Fruit fly (Drosophila melanogaster): ENCODE results near the gene CG13738.

CG13738 gene

dm6 chr3L:13938470-13939150 is 34.7 kb downstream of the CG13738 start (continued):
- TF ChIP-seq sr (GFP tag; IDR thresholded peaks at IDR 0.05) (no peak), Bteb2 (GFP tag; optimal IDR thresholded peaks at IDR 0.05) (peak; percentile 91), Hmx (GFP tag; optimal IDR thresholded peaks at IDR 0.05) (peak; percentile 81), CG13424 (tag; optimal IDR thresholded peaks at IDR 0.05) (peak; percentile 93), CG34224 (GFP tag; IDR thresholded peaks at IDR 0.05; ENCODE audit: partially characterized antibody) (no peak), crc (GFP tag; optimal IDR thresholded peaks at IDR 0.05) (peak; percentile 81), ems (GFP tag; optimal IDR thresholded peaks at IDR 0.05) (peak; percentile 85), CG10267 (tag; optimal IDR thresholded peaks at IDR 0.05) (peak; percentile 86), tup (GFP tag; optimal IDR thresholded peaks at IDR 0.05) (peak; percentile 54), CG17385 (GFP tag; optimal IDR thresholded peaks at IDR 0.05) (peak; percentile 86), CG14710 (tag; optimal IDR thresholded peaks at IDR 0.05) (peak; percentile 88), row (GFP tag; IDR thresholded peaks at IDR 0.05) (peak; percentile 85), ewg (GFP tag; optimal IDR thresholded peaks at IDR 0.05) (peak; percentile 77), CG18011 (GFP tag; optimal IDR thresholded peaks at IDR 0.05) (peak; percentile 75), CG7372 (GFP tag; IDR thresholded peaks at IDR 0.05) (peak; percentile 75), ac (GFP tag; optimal IDR thresholded peaks at IDR 0.05) (peak; percentile 42), CG33557 (GFP tag; optimal IDR thresholded peaks at IDR 0.05) (peak; percentile 85), ab (GFP tag; optimal IDR thresholded peaks at IDR 0.05) (peak; percentile 69), vnd (GFP tag; IDR thresholded peaks at IDR 0.05; ENCODE audit: partially characterized antibody) (no peak), otp (GFP tag; IDR thresholded peaks at IDR 0.05) (no peak), CG31441 (GFP tag; IDR thresholded peaks at IDR 0.05) (peak; percentile 92), CG10654 (GFP tag; optimal IDR thresholded peaks at IDR 0.05) (peak; percentile 74), CG10147 (GFP tag; optimal IDR thresholded peaks at IDR 0.05) (peak; percentile 92), BEAF-32 (GFP tag; optimal IDR thresholded peaks at IDR 0.05) (peak; percentile 25), fru (optimal IDR thresholded peaks at IDR 0.05) (no peak), CG11398 (GFP tag; optimal IDR thresholded peaks at IDR 0.05) (peak; percentile 86), Ada2b (GFP tag; IDR thresholded peaks at IDR 0.05) (peak; percentile 51), jing (GFP tag; optimal IDR thresholded peaks at IDR 0.05) (peak; percentile 66), dmrt11E (tag; optimal IDR thresholded peaks at IDR 0.05) (peak; percentile 77), CG14014 (GFP tag; IDR thresholded peaks at IDR 0.05) (peak; percentile 76), emc (GFP tag; optimal IDR thresholded peaks at IDR 0.05) (peak; percentile 76), crp (GFP tag; optimal IDR thresholded peaks at IDR 0.05) (peak in 1 of 2 experiments; percentile 48), CG32772 (GFP tag; IDR thresholded peaks at IDR 0.05) (peak; percentile 37), CG15269 (tag; optimal IDR thresholded peaks at IDR 0.05) (peak; percentile 92), H15 (GFP tag; IDR thresholded peaks at IDR 0.05) (peak; percentile 63; the same call in 1 of the 3 replicates), CG8944 (GFP tag; optimal IDR thresholded peaks at IDR 0.05) (peak; percentile 76), Meics (GFP tag; optimal IDR thresholded peaks at IDR 0.05) (no peak), CG8924 (tag; optimal IDR thresholded peaks at IDR 0.05) (peak; percentile 93), CG1603 (tag; optimal IDR thresholded peaks at IDR 0.05) (peak; percentile 29), CG4282 (GFP tag; optimal IDR thresholded peaks at IDR 0.05) (peak; percentile 84), B-H2 (GFP tag; optimal IDR thresholded peaks at IDR 0.05) (peak; percentile 41), cato (GFP tag; optimal IDR thresholded peaks at IDR 0.05; ENCODE audit: borderline replicate concordance) (peak; percentile 83), CG2199 (GFP tag; IDR thresholded peaks at IDR 0.05) (no peak), CG13894 (tag; optimal IDR thresholded peaks at IDR 0.05) (no peak), sima (GFP tag; optimal IDR thresholded peaks at IDR 0.05) (peak; percentile 65), CG7357 (GFP tag; IDR thresholded peaks at IDR 0.05) (peak; percentile 61; the same call in 2 of the 3 replicates), CG10431 (GFP tag; optimal IDR thresholded peaks at IDR 0.05) (peak; percentile 58), NK7.1 (GFP tag; optimal IDR thresholded peaks at IDR 0.05) (peak; percentile 87), CG6689 (GFP tag; IDR thresholded peaks at IDR 0.05) (peak; percentile 91)

All from whole organism, embryonic.